Fruit fly (Drosophila melanogaster) whole organism, embryonic: ENCODE data around the gene unc-119.

Source experiments
- ATbp ChIP-seq: fragments of 200-800 bp; sonication (Bioruptor generic); optimal IDR thresholded peaks from 2 replicates; lab custom pipeline; 2017; ENCODE audit warnings: missing biosample characterization, mild to moderate bottlenecking, missing genetic modification characterization, missing genetic modification reagents
- CG10321 ChIP-seq: fragments of 200-800 bp; sonication (Bioruptor generic); IDR thresholded peaks from 2 replicates; pipeline ENCODE4 v1.3.6; 2022; ENCODE audit warnings: missing biosample characterization, missing genetic modification characterization
- CG11456 ChIP-seq: fragments of 200-800 bp; sonication (Bioruptor generic); IDR thresholded peaks from 3 replicates; pipeline ENCODE4 v1.3.6; 2022; ENCODE audit warnings: missing biosample characterization, missing genetic modification characterization
- CG11695 ChIP-seq: fragments of 200-800 bp; sonication (Bioruptor generic); IDR thresholded peaks from 3 replicates; pipeline ENCODE4 v1.3.6; 2022; ENCODE audit warnings: missing biosample characterization, missing genetic modification characterization
- CG11723 ChIP-seq: fragments of 200-800 bp; sonication (Bioruptor generic); optimal IDR thresholded peaks from 2 replicates; lab custom pipeline; 2017; ENCODE audit warnings: missing biosample characterization, mild to moderate bottlenecking, missing genetic modification characterization
- CG12219 ChIP-seq: fragments of 200-800 bp; sonication (Bioruptor generic); optimal IDR thresholded peaks from 3 replicates; lab custom pipeline; 2018; ENCODE audit warnings: missing biosample characterization, mild to moderate bottlenecking, missing genetic modification characterization
- CG14014 ChIP-seq: fragments of 200-800 bp; sonication (Bioruptor generic); IDR thresholded peaks from 2 replicates; pipeline ENCODE4 v1.3.6; 2022; ENCODE audit warnings: missing biosample characterization, missing genetic modification characterization
- CG1603 ChIP-seq: fragments of 200-800 bp; sonication (Bioruptor generic); optimal IDR thresholded peaks from 2 replicates; lab custom pipeline; 2019; ENCODE audit warnings: missing biosample characterization, mild to moderate bottlenecking, missing genetic modification characterization, moderate library complexity
- CG16813 ChIP-seq: fragments of 200-800 bp; sonication (Bioruptor generic); IDR thresholded peaks from 3 replicates; pipeline ENCODE4 v1.3.6; 2022; ENCODE audit warnings: missing biosample characterization, missing genetic modification characterization; ENCODE audit not compliant: partially characterized antibody
- CG17186 ChIP-seq: fragments of 200-800 bp; sonication (Bioruptor generic); optimal IDR thresholded peaks from 3 replicates; lab custom pipeline; 2017; ENCODE audit warnings: missing biosample characterization, missing genetic modification reagents, missing genetic modification characterization
- CG2875 ChIP-seq: fragments of 200-800 bp; sonication (Bioruptor generic); optimal IDR thresholded peaks from 2 replicates; lab custom pipeline; 2017; ENCODE audit warnings: missing biosample characterization, mild to moderate bottlenecking, missing genetic modification characterization, missing genetic modification reagents
- CG2889 ChIP-seq: fragments of 200-800 bp; sonication (Bioruptor generic); IDR thresholded peaks from 3 replicates; pipeline ENCODE4 v1.3.6; 2022; ENCODE audit warnings: missing biosample characterization, missing genetic modification characterization
- CG31224 ChIP-seq: fragments of 200-800 bp; sonication (Bioruptor generic); IDR thresholded peaks from 2 replicates; pipeline ENCODE4 v1.3.6; 2022; ENCODE audit warnings: missing biosample characterization, missing genetic modification characterization
- CG31388 ChIP-seq: fragments of 200-800 bp; sonication (Bioruptor generic); optimal IDR thresholded peaks from 2 replicates; lab custom pipeline; 2016; ENCODE audit warnings: missing biosample characterization, missing genetic modification characterization
- CG3281 ChIP-seq: fragments of 200-800 bp; sonication (Bioruptor generic); optimal IDR thresholded peaks from 3 replicates; lab custom pipeline; 2017; ENCODE audit warnings: missing biosample characterization, mild to moderate bottlenecking, missing genetic modification characterization
- CG42726 ChIP-seq: fragments of 200-800 bp; sonication (Bioruptor generic); IDR thresholded peaks from 2 replicates; pipeline ENCODE4 v1.3.6; 2022; ENCODE audit warnings: missing biosample characterization, missing genetic modification characterization; ENCODE audit not compliant: partially characterized antibody
- CG4360 ChIP-seq: fragments of 200-800 bp; sonication (Bioruptor generic); IDR thresholded peaks from 2 replicates; pipeline ENCODE4 v1.3.6; 2022; ENCODE audit warnings: missing biosample characterization, missing genetic modification characterization
- CG5953 ChIP-seq: fragments of 200-800 bp; sonication (Bioruptor generic); IDR thresholded peaks from 2 replicates; pipeline ENCODE4 v1.3.6; 2022; ENCODE audit warnings: missing biosample characterization, missing genetic modification characterization
- CG6813 ChIP-seq: fragments of 200-800 bp; sonication (Bioruptor generic); optimal IDR thresholded peaks from 2 replicates; lab custom pipeline; 2017; ENCODE audit warnings: missing biosample characterization, missing genetic modification characterization, mild to moderate bottlenecking, moderate library complexity, missing genetic modification reagents
- CG7987 ChIP-seq: fragments of 200-800 bp; sonication (Bioruptor generic); optimal IDR thresholded peaks from 2 replicates; lab custom pipeline; 2018; ENCODE audit warnings: missing biosample characterization, mild to moderate bottlenecking, missing genetic modification characterization, moderate library complexity
- CG8281 ChIP-seq: fragments of 200-800 bp; sonication (Bioruptor generic); optimal IDR thresholded peaks from 2 replicates; lab custom pipeline; 2018; ENCODE audit warnings: missing biosample characterization, mild to moderate bottlenecking, missing genetic modification characterization, moderate library complexity
- CG8388 ChIP-seq: fragments of 200-800 bp; sonication (Bioruptor generic); optimal IDR thresholded peaks from 2 replicates; lab custom pipeline; 2019; ENCODE audit warnings: missing biosample characterization, mild to moderate bottlenecking, missing genetic modification characterization, moderate library complexity
- CG9609 ChIP-seq: fragments of 200-800 bp; sonication (Bioruptor generic); optimal IDR thresholded peaks from 3 replicates; lab custom pipeline; 2016; ENCODE audit warnings: missing biosample characterization, missing genetic modification characterization
- CG9727 ChIP-seq: fragments of 200-800 bp; sonication (Bioruptor generic); optimal IDR thresholded peaks from 3 replicates; lab custom pipeline; 2017; ENCODE audit warnings: missing biosample characterization, mild to moderate bottlenecking, missing genetic modification characterization
- CTCF ChIP-seq: fragments of 200-800 bp; sonication (Bioruptor generic); optimal IDR thresholded peaks from 2 replicates; lab custom pipeline; 2017; ENCODE audit warnings: missing biosample characterization, mild to moderate bottlenecking, missing genetic modification characterization, moderate library complexity
- Gug ChIP-seq: fragments of 200-800 bp; sonication (Bioruptor generic); IDR thresholded peaks from 4 replicates; pipeline ENCODE4 v1.3.6; 2022; ENCODE audit warnings: missing biosample characterization, missing genetic modification characterization
- Lim3 ChIP-seq: fragments of 200-800 bp; sonication (Bioruptor generic); IDR thresholded peaks from 2 replicates; pipeline ENCODE4 v1.3.6; 2022; ENCODE audit warnings: missing biosample characterization, missing genetic modification characterization
- Mrtf ChIP-seq: fragments of 200-800 bp; sonication (Bioruptor generic); IDR thresholded peaks from 3 replicates; pipeline ENCODE4 v1.3.6; 2022; ENCODE audit warnings: missing biosample characterization, missing genetic modification characterization
- Oli ChIP-seq: fragments of 200-800 bp; sonication (Bioruptor generic); optimal IDR thresholded peaks from 2 replicates; lab custom pipeline; 2018; ENCODE audit warnings: missing biosample characterization, mild to moderate bottlenecking, missing genetic modification characterization, moderate library complexity
- Sox102F ChIP-seq: fragments of 200-800 bp; sonication (Bioruptor generic); optimal IDR thresholded peaks from 2 replicates; lab custom pipeline; 2018; ENCODE audit warnings: missing biosample characterization, mild to moderate bottlenecking, missing genetic modification characterization, moderate library complexity
- crp ChIP-seq, 2 experiments: fragments of 200-800 bp; sonication (Bioruptor generic); optimal IDR thresholded peaks; 2 replicates in 1 of 2; 3 replicates in 1 of 2; lab custom pipeline; 2017; ENCODE audit warnings: missing biosample characterization in 2 of 2, missing genetic modification characterization in 2 of 2, mild to moderate bottlenecking in 1 of 2, moderate library complexity in 1 of 2
- cwo ChIP-seq: fragments of 200-800 bp; sonication (Bioruptor generic); optimal IDR thresholded peaks from 3 replicates; lab custom pipeline; 2017; ENCODE audit warnings: missing biosample characterization, missing genetic modification characterization, mild to moderate bottlenecking, moderate library complexity, missing genetic modification reagents
- da ChIP-seq: fragments of 200-800 bp; sonication (Bioruptor generic); optimal IDR thresholded peaks from 2 replicates; lab custom pipeline; 2016; ENCODE audit warnings: missing biosample characterization, missing genetic modification characterization
- eyg ChIP-seq: fragments of 200-800 bp; sonication (Bioruptor generic); optimal IDR thresholded peaks from 3 replicates; lab custom pipeline; 2016; ENCODE audit warnings: missing biosample characterization, missing genetic modification characterization
- fd64A ChIP-seq: fragments of 200-800 bp; sonication (Bioruptor generic); optimal IDR thresholded peaks from 3 replicates; lab custom pipeline; 2018; ENCODE audit warnings: missing biosample characterization, mild to moderate bottlenecking, missing genetic modification characterization
- gce ChIP-seq: fragments of 200-800 bp; sonication (Bioruptor generic); IDR thresholded peaks from 3 replicates; pipeline ENCODE4 v1.3.6; 2022; ENCODE audit warnings: missing biosample characterization, missing genetic modification characterization
- gsb-n ChIP-seq: fragments of 200-800 bp; sonication (Bioruptor generic); optimal IDR thresholded peaks from 3 replicates; lab custom pipeline; 2018; ENCODE audit warnings: missing biosample characterization, mild to moderate bottlenecking, missing genetic modification characterization
- gt ChIP-seq: fragments of 200-800 bp; sonication (Bioruptor generic); IDR thresholded peaks from 2 replicates; pipeline ENCODE4 v1.3.6; 2022; ENCODE audit warnings: missing biosample characterization, missing genetic modification characterization
- hbn ChIP-seq: fragments of 200-800 bp; sonication (Bioruptor generic); IDR thresholded peaks from 2 replicates; pipeline ENCODE4 v1.3.6; 2022; ENCODE audit warnings: missing biosample characterization, missing genetic modification characterization; ENCODE audit not compliant: partially characterized antibody
- jumu ChIP-seq: fragments of 200-800 bp; sonication (Bioruptor generic); optimal IDR thresholded peaks from 3 replicates; lab custom pipeline; 2016; ENCODE audit warnings: missing biosample characterization, missing genetic modification characterization
- luna ChIP-seq: fragments of 200-800 bp; sonication (Bioruptor generic); optimal IDR thresholded peaks from 2 replicates; lab custom pipeline; 2016; ENCODE audit warnings: missing biosample characterization, missing genetic modification characterization
- org-1 ChIP-seq: fragments of 200-800 bp; sonication (Bioruptor generic); optimal IDR thresholded peaks from 2 replicates; lab custom pipeline; 2017; ENCODE audit warnings: missing biosample characterization, missing genetic modification characterization
- pnt ChIP-seq: fragments of 200-800 bp; sonication (Bioruptor generic); optimal IDR thresholded peaks from 3 replicates; lab custom pipeline; 2016; ENCODE audit warnings: missing biosample characterization, missing genetic modification characterization
- pzg ChIP-seq: fragments of 200-800 bp; sonication (Bioruptor generic); optimal IDR thresholded peaks from 3 replicates; lab custom pipeline; 2018; ENCODE audit warnings: missing biosample characterization, mild to moderate bottlenecking, missing genetic modification characterization, moderate library complexity
- tap ChIP-seq: fragments of 200-800 bp; optimal IDR thresholded peaks from 3 replicates; lab custom pipeline; 2019; ENCODE audit warnings: missing biosample characterization, mild to moderate bottlenecking, missing genetic modification characterization, moderate library complexity
- unc-4 ChIP-seq: fragments of 200-800 bp; sonication (Bioruptor generic); IDR thresholded peaks from 2 replicates; pipeline ENCODE4 v1.3.6; 2022; ENCODE audit warnings: missing biosample characterization, missing genetic modification characterization; ENCODE audit not compliant: partially characterized antibody
- vfl ChIP-seq: fragments of 200-800 bp; sonication (Bioruptor generic); optimal IDR thresholded peaks from 2 replicates; lab custom pipeline; 2016; ENCODE audit warnings: missing biosample characterization, missing genetic modification characterization
- zen2 ChIP-seq: fragments of 200-800 bp; sonication (Bioruptor generic); IDR thresholded peaks from 3 replicates; pipeline ENCODE4 v1.3.6; 2022; ENCODE audit warnings: missing biosample characterization, missing genetic modification characterization; ENCODE audit not compliant: partially characterized antibody
- zfh2 ChIP-seq: fragments of 200-800 bp; sonication (Bioruptor generic); optimal IDR thresholded peaks from 2 replicates; lab custom pipeline; 2016; ENCODE audit warnings: missing biosample characterization, missing genetic modification characterization

Gene unc-119

DNA sequence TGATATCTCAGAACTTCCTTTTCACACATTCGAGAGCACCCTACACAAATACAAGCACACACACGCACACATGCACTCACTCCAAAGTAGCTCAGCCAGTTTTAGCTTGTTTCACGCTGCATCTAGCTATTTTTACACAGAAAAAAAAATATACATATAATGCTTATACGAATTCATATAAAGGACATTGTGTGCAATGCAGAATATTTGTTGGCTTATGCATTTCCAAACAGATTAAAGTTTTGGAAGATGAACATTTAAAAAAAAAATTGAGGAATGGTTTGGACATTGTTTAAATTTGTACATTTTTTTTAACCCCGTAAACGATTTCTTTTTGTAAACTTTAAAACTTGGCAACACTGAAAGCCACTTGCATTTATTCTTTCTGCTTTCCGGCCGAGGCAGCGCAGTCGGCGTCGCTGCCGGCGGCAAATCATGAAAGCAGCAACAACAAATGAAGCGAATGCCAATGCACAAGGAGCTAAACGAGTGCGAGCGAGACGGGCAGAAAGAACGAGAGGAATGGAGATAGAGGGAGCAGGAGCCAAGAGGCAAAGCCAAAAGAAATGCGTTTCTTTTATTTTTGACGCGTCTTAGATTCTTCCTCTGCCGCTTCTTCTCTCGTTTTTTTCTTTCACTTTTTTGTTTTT lies 28.1 kb upstream of the unc-119 start (continued):
- peak; percentile 85 for TF ChIP-seq Oli (tag; lab: Kevin White, UChicago)
- no peak for TF ChIP-seq CG7987 (GFP tag; lab: Kevin White, UChicago)
- TF ChIP-seq CG14014: no peak
- no peak for TF ChIP-seq CG42726 (GFP tag; lab: Robert Waterston, UW)
- no peak for TF ChIP-seq CG31388 (GFP tag; lab: Kevin White, UChicago)
- TF ChIP-seq ATbp (GFP tag; lab: Kevin White, UChicago): peak; percentile 78
- peak; percentile 84 for TF ChIP-seq Sox102F (GFP tag; lab: Kevin White, UChicago)
- peak; percentile 51; the same call in 1 of the 3 replicates for TF ChIP-seq CG2889 (GFP tag; lab: Robert Waterston, UW)
- no peak for TF ChIP-seq vfl (GFP tag; lab: Kevin White, UChicago)
- TF ChIP-seq eyg (GFP tag; lab: Kevin White, UChicago): no peak
- no peak for TF ChIP-seq unc-4
- peak; percentile 77 for TF ChIP-seq CG6813 (GFP tag; lab: Kevin White, UChicago)
- TF ChIP-seq CG11695 (GFP tag; lab: Robert Waterston, UW): peak; percentile 68; the same call in 2 of the 3 replicates
- peak; percentile 4 for TF ChIP-seq cwo (GFP tag; lab: Kevin White, UChicago)
- peak; percentile 92 for TF ChIP-seq gsb-n (tag; lab: Kevin White, UChicago)
- peak; percentile 89 for TF ChIP-seq CG4360 (GFP tag; lab: Robert Waterston, UW)
- TF ChIP-seq da (GFP tag; lab: Kevin White, UChicago): peak; percentile 47
- peak; percentile 69 for TF ChIP-seq pnt (GFP tag; lab: Kevin White, UChicago)
- TF ChIP-seq zfh2: no peak
- TF ChIP-seq pzg: no peak
- no peak for TF ChIP-seq CG11456
- TF ChIP-seq jumu: peak; percentile 70
- no peak for TF ChIP-seq Lim3 (GFP tag; lab: Robert Waterston, UW)
- 0 out of 3 replicates have a peak, but pooled peaks have one; percentile 41 for TF ChIP-seq gce (GFP tag; lab: Robert Waterston, UW)
- no peak for TF ChIP-seq zen2 (GFP tag; lab: Robert Waterston, UW)
- peak; percentile 50 for TF ChIP-seq fd64A (GFP tag; lab: Kevin White, UChicago)
- TF ChIP-seq CG31224 (GFP tag; lab: Robert Waterston, UW): no peak
- TF ChIP-seq Gug (GFP tag; lab: Robert Waterston, UW): no peak
- peak; percentile 90 for TF ChIP-seq CG8388 (GFP tag; lab: Kevin White, UChicago)
- TF ChIP-seq CG1603 (tag; lab: Kevin White, UChicago): peak; percentile 60
- TF ChIP-seq CG2875 (GFP tag; lab: Kevin White, UChicago): peak; percentile 83
- peak; percentile 47 for TF ChIP-seq tap (tag; lab: Kevin White, UChicago)
- peak; percentile 19 for TF ChIP-seq CTCF (GFP tag; lab: Kevin White, UChicago)
- TF ChIP-seq CG9727 (GFP tag; lab: Kevin White, UChicago): peak; percentile 89
- TF ChIP-seq CG12219: peak; percentile 48
- TF ChIP-seq org-1: peak; percentile 64
- peak; percentile 64 for TF ChIP-seq CG17186 (GFP tag; lab: Kevin White, UChicago)
- peak; percentile 29 for TF ChIP-seq CG9609
- TF ChIP-seq luna (GFP tag; lab: Kevin White, UChicago): no peak
- TF ChIP-seq CG3281 (GFP tag; lab: Kevin White, UChicago): no peak
- 0 out of 2 replicates have a peak, but pooled peaks have one; percentile 52 for TF ChIP-seq CG5953 (GFP tag; lab: Robert Waterston, UW)
- no peak for TF ChIP-seq CG16813
- TF ChIP-seq CG10321 (GFP tag; lab: Robert Waterston, UW): no peak
- TF ChIP-seq crp (GFP tag; optimal IDR thresholded peaks at IDR 0.05; lab: Kevin White, UChicago): peak in 1 of 2 experiments; percentile 24
- peak; percentile 64 for TF ChIP-seq CG11723 (GFP tag; lab: Kevin White, UChicago)
- 0 out of 3 replicates have a peak, but pooled peaks have one; percentile 29 for TF ChIP-seq Mrtf (GFP tag; lab: Robert Waterston, UW)
- no peak for TF ChIP-seq hbn (GFP tag; lab: Robert Waterston, UW)
- TF ChIP-seq CG8281 (tag; lab: Kevin White, UChicago): peak; percentile 25
- TF ChIP-seq gt (GFP tag; lab: Robert Waterston, UW): peak; percentile 61; the same call in 1 of the 2 replicates
